Fruit fly (Drosophila melanogaster) whole organism, embryonic: Measurements from ENCODE around the gene Crz.
A peak's percentile ranks its signal among the peaks of the same experiment; 100 is the strongest.

Experiments used
- Awh ChIP-seq: fragments of 200-800 bp; sonication (Bioruptor generic); IDR thresholded peaks from 2 replicates; pipeline ENCODE4, ENCODE4 v1.3.6; 2022; ENCODE audit warnings: missing biosample characterization, missing genetic modification characterization
- CG10147 ChIP-seq: fragments of 200-800 bp; sonication (Bioruptor generic); optimal IDR thresholded peaks from 2 replicates; lab custom pipeline; 2019; ENCODE audit warnings: missing biosample characterization, mild to moderate bottlenecking, missing genetic modification characterization, moderate library complexity
- CG10209 ChIP-seq: fragments of 200-800 bp; sonication (Bioruptor generic); optimal IDR thresholded peaks from 3 replicates; lab custom pipeline; 2017; ENCODE audit warnings: missing biosample characterization, mild to moderate bottlenecking, missing genetic modification characterization, missing genetic modification reagents
- CG11398 ChIP-seq: fragments of 200-800 bp; sonication (Bioruptor generic); optimal IDR thresholded peaks from 2 replicates; lab custom pipeline; 2016; ENCODE audit warnings: missing biosample characterization, missing genetic modification characterization
- CG15073 ChIP-seq: fragments of 200-800 bp; sonication (Bioruptor generic); optimal IDR thresholded peaks from 2 replicates; lab custom pipeline; 2016; ENCODE audit warnings: missing biosample characterization, missing genetic modification characterization
- CG17361 ChIP-seq: fragments of 200-800 bp; sonication (Bioruptor generic); IDR thresholded peaks from 3 replicates; pipeline ENCODE4 v1.3.6; 2022; ENCODE audit warnings: missing biosample characterization, missing genetic modification characterization
- CG18476 ChIP-seq: fragments of 200-800 bp; sonication (Bioruptor generic); optimal IDR thresholded peaks from 2 replicates; lab custom pipeline; 2016; ENCODE audit warnings: missing biosample characterization, mild to moderate bottlenecking, missing genetic modification characterization
- CG2678 ChIP-seq: fragments of 200-800 bp; sonication (Bioruptor generic); optimal IDR thresholded peaks from 3 replicates; lab custom pipeline; 2019; ENCODE audit warnings: missing biosample characterization, mild to moderate bottlenecking, missing genetic modification characterization, moderate library complexity
- CG2875 ChIP-seq: fragments of 200-800 bp; sonication (Bioruptor generic); optimal IDR thresholded peaks from 2 replicates; lab custom pipeline; 2017; ENCODE audit warnings: missing biosample characterization, mild to moderate bottlenecking, missing genetic modification characterization, missing genetic modification reagents
- CG2889 ChIP-seq: fragments of 200-800 bp; sonication (Bioruptor generic); IDR thresholded peaks from 3 replicates; pipeline ENCODE4 v1.3.6; 2022; ENCODE audit warnings: missing biosample characterization, missing genetic modification characterization
- CG4617 ChIP-seq: fragments of 200-800 bp; sonication (Bioruptor generic); optimal IDR thresholded peaks from 3 replicates; lab custom pipeline; 2016; ENCODE audit warnings: missing biosample characterization, missing genetic modification characterization, borderline replicate concordance
- CG8089 ChIP-seq: fragments of 200-800 bp; sonication (Bioruptor generic); optimal IDR thresholded peaks from 3 replicates; lab custom pipeline; 2016; ENCODE audit warnings: missing biosample characterization, missing genetic modification characterization
- CG9817 ChIP-seq: fragments of 200-800 bp; sonication (Bioruptor generic); optimal IDR thresholded peaks from 2 replicates; lab custom pipeline; 2018; ENCODE audit warnings: missing biosample characterization, mild to moderate bottlenecking, missing genetic modification characterization, moderate library complexity
- CG9876 ChIP-seq: fragments of 200-800 bp; sonication (Bioruptor generic); optimal IDR thresholded peaks from 2 replicates; lab custom pipeline; 2016; ENCODE audit warnings: missing biosample characterization, missing genetic modification characterization
- CrebB ChIP-seq: fragments of 200-800 bp; sonication (Bioruptor generic); optimal IDR thresholded peaks from 3 replicates; lab custom pipeline; 2018; ENCODE audit warnings: missing biosample characterization, mild to moderate bottlenecking, missing genetic modification characterization
- Doc3 ChIP-seq: fragments of 200-800 bp; sonication (Bioruptor generic); IDR thresholded peaks from 3 replicates; pipeline ENCODE4 v1.3.6; 2022; ENCODE audit warnings: missing biosample characterization, missing genetic modification characterization; ENCODE audit not compliant: partially characterized antibody
- Dref ChIP-seq: fragments of 200-800 bp; sonication (Bioruptor generic); IDR thresholded peaks from 2 replicates; pipeline ENCODE4 v1.3.6; 2022; ENCODE audit warnings: missing biosample characterization, missing genetic modification characterization
- Gug ChIP-seq: fragments of 200-800 bp; sonication (Bioruptor generic); IDR thresholded peaks from 4 replicates; pipeline ENCODE4 v1.3.6; 2022; ENCODE audit warnings: missing biosample characterization, missing genetic modification characterization
- HHEX ChIP-seq: fragments of 200-800 bp; sonication (Bioruptor generic); optimal IDR thresholded peaks from 3 replicates; lab custom pipeline; 2017; ENCODE audit warnings: missing biosample characterization, mild to moderate bottlenecking, missing genetic modification characterization, missing genetic modification reagents
- HmgZ ChIP-seq: fragments of 200-800 bp; sonication (Bioruptor generic); optimal IDR thresholded peaks from 2 replicates; lab custom pipeline; 2018; ENCODE audit warnings: missing biosample characterization, mild to moderate bottlenecking, missing genetic modification characterization
- Jarid2 ChIP-seq: fragments of 200-800 bp; sonication (Bioruptor generic); optimal IDR thresholded peaks from 3 replicates; lab custom pipeline; 2017; ENCODE audit warnings: mild to moderate bottlenecking, missing biosample characterization, missing genetic modification reagents, missing genetic modification characterization
- Meics ChIP-seq: fragments of 200-800 bp; sonication (Bioruptor generic); optimal IDR thresholded peaks from 2 replicates; lab custom pipeline; 2017; ENCODE audit warnings: missing biosample characterization, mild to moderate bottlenecking, missing genetic modification characterization
- NC2β ChIP-seq: fragments of 200-800 bp; sonication (Bioruptor generic); optimal IDR thresholded peaks from 2 replicates; lab custom pipeline; 2016; ENCODE audit warnings: missing biosample characterization, missing genetic modification characterization
- NFAT ChIP-seq: fragments of 200-800 bp; sonication (Bioruptor generic); IDR thresholded peaks from 2 replicates; pipeline ENCODE4 v1.3.6; 2022; ENCODE audit warnings: missing biosample characterization, missing genetic modification characterization
- Neu2 ChIP-seq: fragments of 200-800 bp; sonication (Bioruptor generic); optimal IDR thresholded peaks from 3 replicates; lab custom pipeline; 2016; ENCODE audit warnings: missing biosample characterization, missing genetic modification characterization, borderline replicate concordance
- Nf-YB ChIP-seq: fragments of 200-800 bp; sonication (Bioruptor generic); optimal IDR thresholded peaks from 3 replicates; lab custom pipeline; 2019; ENCODE audit warnings: missing biosample characterization, mild to moderate bottlenecking, missing genetic modification characterization, moderate library complexity
- Sry-β ChIP-seq: fragments of 200-800 bp; sonication (Bioruptor generic); optimal IDR thresholded peaks from 2 replicates; lab custom pipeline; 2018; ENCODE audit warnings: missing biosample characterization, mild to moderate bottlenecking, missing genetic modification characterization, moderate library complexity
- ara ChIP-seq: fragments of 200-800 bp; sonication (Bioruptor generic); IDR thresholded peaks from 2 replicates; pipeline ENCODE4 v1.3.6; 2022; ENCODE audit warnings: missing biosample characterization, missing genetic modification characterization
- btn ChIP-seq: fragments of 200-800 bp; sonication (Bioruptor generic); optimal IDR thresholded peaks from 2 replicates; lab custom pipeline; 2016; ENCODE audit warnings: missing biosample characterization, missing genetic modification characterization
- danr ChIP-seq: fragments of 200-800 bp; sonication (Bioruptor generic); IDR thresholded peaks from 2 replicates; pipeline ENCODE4 v1.3.6; 2022; ENCODE audit warnings: missing biosample characterization, missing genetic modification characterization
- dmrt11E ChIP-seq: fragments of 200-800 bp; sonication (Bioruptor generic); optimal IDR thresholded peaks from 3 replicates; lab custom pipeline; 2018; ENCODE audit warnings: missing biosample characterization, mild to moderate bottlenecking, missing genetic modification characterization, moderate library complexity
- dpn ChIP-seq, 2 experiments: fragments of 200-800 bp; sonication (Bioruptor generic); optimal IDR thresholded peaks; 3 replicates each; lab custom pipeline; 2016; ENCODE audit warnings: missing biosample characterization in 2 of 2, missing genetic modification characterization in 2 of 2
- emc ChIP-seq: fragments of 200-800 bp; sonication (Bioruptor generic); optimal IDR thresholded peaks from 2 replicates; lab custom pipeline; 2016; ENCODE audit warnings: missing biosample characterization, missing genetic modification characterization
- ems ChIP-seq: fragments of 200-800 bp; sonication (Bioruptor generic); optimal IDR thresholded peaks from 3 replicates; lab custom pipeline; 2016; ENCODE audit warnings: missing biosample characterization, missing genetic modification characterization
- en ChIP-seq: fragments of 200-800 bp; sonication (Bioruptor generic); optimal IDR thresholded peaks from 2 replicates; lab custom pipeline; 2016; ENCODE audit warnings: missing biosample characterization, missing genetic modification characterization
- gcm2 ChIP-seq: fragments of 200-800 bp; sonication (Bioruptor generic); optimal IDR thresholded peaks from 2 replicates; lab custom pipeline; 2016; ENCODE audit warnings: missing biosample characterization, missing genetic modification characterization
- gsb-n ChIP-seq: fragments of 200-800 bp; sonication (Bioruptor generic); optimal IDR thresholded peaks from 3 replicates; lab custom pipeline; 2018; ENCODE audit warnings: missing biosample characterization, mild to moderate bottlenecking, missing genetic modification characterization
- hb ChIP-seq: fragments of 200-800 bp; sonication (Bioruptor generic); IDR thresholded peaks from 3 replicates; pipeline ENCODE4 v1.3.6; 2022; ENCODE audit warnings: missing biosample characterization, missing genetic modification characterization; ENCODE audit not compliant: partially characterized antibody
- her ChIP-seq: fragments of 200-800 bp; sonication (Bioruptor generic); optimal IDR thresholded peaks from 2 replicates; lab custom pipeline; 2016; ENCODE audit warnings: missing biosample characterization, missing genetic modification characterization
- lilli ChIP-seq: fragments of 200-800 bp; sonication (Bioruptor generic); optimal IDR thresholded peaks from 3 replicates; lab custom pipeline; 2016; ENCODE audit warnings: missing biosample characterization, missing genetic modification characterization
- otp ChIP-seq: fragments of 200-800 bp; sonication (Bioruptor generic); IDR thresholded peaks from 3 replicates; pipeline ENCODE4, ENCODE4 v1.3.6; 2022; ENCODE audit warnings: missing biosample characterization, missing genetic modification characterization
- prd ChIP-seq, 3 experiments: fragments of >200 bp in 2 of 3; fragments of 200-800 bp in 1 of 3; sonication (Bioruptor generic) in 1 of 3; optimal IDR thresholded peaks in 2 of 3; IDR thresholded peaks in 1 of 3; 2 replicates in 2 of 3; 3 replicates in 1 of 3; pipeline versions ENCODE4 v1.3.6 to Lab custom; 2017 to 2022; ENCODE audit warnings: missing biosample characterization in 1 of 3, missing genetic modification characterization in 1 of 3
- sisA ChIP-seq: fragments of 200-800 bp; sonication (Bioruptor generic); IDR thresholded peaks from 2 replicates; pipeline ENCODE4 v1.3.6; 2022; ENCODE audit warnings: missing biosample characterization, missing genetic modification characterization
- slbo ChIP-seq: fragments of 200-800 bp; sonication (Bioruptor generic); IDR thresholded peaks from 2 replicates; pipeline ENCODE4 v1.3.6; 2022; ENCODE audit warnings: missing biosample characterization, missing genetic modification characterization
- stwl ChIP-seq: fragments of 200-800 bp; sonication (Bioruptor generic); optimal IDR thresholded peaks from 3 replicates; lab custom pipeline; 2018; ENCODE audit warnings: missing biosample characterization, mild to moderate bottlenecking, missing genetic modification characterization, moderate library complexity
- tin ChIP-seq: fragments of 200-800 bp; sonication (Bioruptor generic); optimal IDR thresholded peaks from 3 replicates; lab custom pipeline; 2016; ENCODE audit warnings: missing biosample characterization, missing genetic modification characterization
- tx ChIP-seq: fragments of 200-800 bp; sonication (Bioruptor generic); optimal IDR thresholded peaks from 2 replicates; lab custom pipeline; 2016; ENCODE audit warnings: missing biosample characterization, missing genetic modification characterization
- vfl ChIP-seq: fragments of 200-800 bp; sonication (Bioruptor generic); optimal IDR thresholded peaks from 2 replicates; lab custom pipeline; 2016; ENCODE audit warnings: missing biosample characterization, missing genetic modification characterization
- vnd ChIP-seq: fragments of 200-800 bp; sonication (Bioruptor generic); IDR thresholded peaks from 3 replicates; pipeline ENCODE4 v1.3.6; 2022; ENCODE audit warnings: missing biosample characterization, missing genetic modification characterization; ENCODE audit not compliant: partially characterized antibody

Gene Crz

DNA sequence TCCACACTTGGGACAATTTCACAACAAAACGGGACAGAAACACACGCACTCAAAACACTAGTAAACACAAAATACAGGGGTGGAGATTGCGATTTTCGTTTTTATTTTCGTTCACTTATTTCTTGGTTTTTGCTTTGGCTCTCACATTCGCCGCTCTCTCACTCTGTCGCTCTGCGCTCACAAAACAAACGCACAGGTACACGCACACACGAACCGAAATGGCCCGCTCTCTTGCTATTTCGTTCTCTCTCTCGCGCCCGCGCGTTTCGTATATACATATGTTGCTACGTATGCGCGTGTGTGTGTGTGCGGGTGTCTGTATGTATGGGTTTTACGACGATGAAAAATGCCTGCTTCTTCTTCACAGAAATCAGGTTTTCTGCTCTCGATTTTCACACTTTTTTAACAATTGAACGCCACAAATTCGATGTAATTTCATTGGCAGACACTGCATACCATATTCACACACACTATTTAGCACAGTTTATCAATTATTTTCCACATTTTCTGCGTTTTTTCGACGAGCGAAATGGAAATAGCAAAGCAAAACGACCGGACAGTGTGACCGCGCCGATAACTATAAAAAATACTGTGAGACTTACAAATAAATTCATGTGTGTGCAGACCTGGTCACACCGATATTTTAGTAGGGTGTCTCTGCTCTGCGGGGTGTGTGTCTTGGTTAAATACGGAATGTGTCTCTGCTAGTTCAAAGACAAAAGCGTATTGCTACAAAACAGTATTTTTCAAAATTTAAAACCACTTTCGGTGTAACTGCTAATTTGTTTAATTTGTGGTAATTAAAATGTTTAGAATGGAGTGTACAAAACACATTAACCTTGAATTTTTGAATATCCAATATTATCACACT, 28.1 kb upstream of the Crz start, which contains the start of gene trx (continued):
- TF ChIP-seq vfl (GFP tag; lab: Kevin White, UChicago) = no peak
- no peak for TF ChIP-seq hb (GFP tag; lab: Robert Waterston, UW)
- TF ChIP-seq CG2889 (GFP tag; lab: Robert Waterston, UW) = no peak
- no peak for TF ChIP-seq danr (GFP tag; lab: Robert Waterston, UW)
- TF ChIP-seq CG2678 = no peak
- no peak for TF ChIP-seq lilli (GFP tag; lab: Kevin White, UChicago)
- no peak for TF ChIP-seq CrebB
- no peak for TF ChIP-seq Meics (GFP tag; lab: Kevin White, UChicago)
- peak; percentile 91 for TF ChIP-seq stwl
- TF ChIP-seq CG9876 (GFP tag; lab: Kevin White, UChicago) = no peak
- no peak for TF ChIP-seq NFAT (GFP tag; lab: Robert Waterston, UW)
- no peak for TF ChIP-seq gsb-n
- TF ChIP-seq vnd (GFP tag; lab: Robert Waterston, UW) = no peak
- TF ChIP-seq HHEX (GFP tag; lab: Kevin White, UChicago) = no peak
- TF ChIP-seq CG9817 = no peak
- no peak for TF ChIP-seq gcm2 (GFP tag; lab: Kevin White, UChicago)
- TF ChIP-seq en (GFP tag; lab: Kevin White, UChicago) = no peak
- no peak for TF ChIP-seq Gug (GFP tag; lab: Robert Waterston, UW)
- peak; percentile 39 for TF ChIP-seq HmgZ (tag; lab: Kevin White, UChicago)
- no peak for TF ChIP-seq Awh (GFP tag; lab: Robert Waterston, UW)
- TF ChIP-seq emc (GFP tag; lab: Kevin White, UChicago) = no peak
- peak; percentile 95 for TF ChIP-seq CG4617
- no peak for TF ChIP-seq CG17361
- TF ChIP-seq her = no peak
- TF ChIP-seq ara (GFP tag; lab: Robert Waterston, UW) = no peak
- TF ChIP-seq sisA (GFP tag; lab: Robert Waterston, UW) = no peak
- no peak for TF ChIP-seq otp
- TF ChIP-seq Dref (GFP tag; lab: Robert Waterston, UW) = no peak
- peak; percentile 27 for TF ChIP-seq CG10147 (GFP tag; lab: Kevin White, UChicago)
- TF ChIP-seq Nf-YB (GFP tag; lab: Kevin White, UChicago) = no peak
- TF ChIP-seq ems (GFP tag; lab: Kevin White, UChicago) = no peak
- TF ChIP-seq CG18476 (GFP tag; lab: Kevin White, UChicago) = no peak
- no peak for TF ChIP-seq CG15073 (GFP tag; lab: Kevin White, UChicago)
- TF ChIP-seq Jarid2 (GFP tag; lab: Kevin White, UChicago) = peak; percentile 72
- no peak for TF ChIP-seq Sry-β (GFP tag; lab: Kevin White, UChicago)
- TF ChIP-seq CG2875 (GFP tag; lab: Kevin White, UChicago) = no peak
- TF ChIP-seq btn = no peak
- TF ChIP-seq tx = no peak
- TF ChIP-seq prd (optimal IDR thresholded peaks at IDR 0.05; lab: Kevin White, UChicago) = no peak
- no peak for TF ChIP-seq prd (GFP tag; IDR thresholded peaks at IDR 0.05; lab: Robert Waterston, UW)
- no peak for TF ChIP-seq slbo
- peak; percentile 6 for TF ChIP-seq dmrt11E (tag; lab: Kevin White, UChicago)
- TF ChIP-seq CG10209 (GFP tag; lab: Kevin White, UChicago) = no peak
- peak in 1 of 2 experiments; percentile 1 for TF ChIP-seq dpn (GFP tag; optimal IDR thresholded peaks at IDR 0.05; lab: Kevin White, UChicago)
- TF ChIP-seq Doc3 (GFP tag; lab: Robert Waterston, UW) = no peak
- TF ChIP-seq Neu2 = no peak
- TF ChIP-seq NC2β (GFP tag; lab: Kevin White, UChicago) = peak; percentile 16
- no peak for TF ChIP-seq CG8089 (GFP tag; lab: Kevin White, UChicago)
- no peak for TF ChIP-seq CG11398
- no peak for TF ChIP-seq tin (GFP tag; lab: Kevin White, UChicago)
